Worm (Caenorhabditis elegans): ENCODE results near the gene nep-9.
A peak's percentile ranks its signal among the peaks of the same experiment; 100 is the strongest.

Gene nep-9

DNA sequence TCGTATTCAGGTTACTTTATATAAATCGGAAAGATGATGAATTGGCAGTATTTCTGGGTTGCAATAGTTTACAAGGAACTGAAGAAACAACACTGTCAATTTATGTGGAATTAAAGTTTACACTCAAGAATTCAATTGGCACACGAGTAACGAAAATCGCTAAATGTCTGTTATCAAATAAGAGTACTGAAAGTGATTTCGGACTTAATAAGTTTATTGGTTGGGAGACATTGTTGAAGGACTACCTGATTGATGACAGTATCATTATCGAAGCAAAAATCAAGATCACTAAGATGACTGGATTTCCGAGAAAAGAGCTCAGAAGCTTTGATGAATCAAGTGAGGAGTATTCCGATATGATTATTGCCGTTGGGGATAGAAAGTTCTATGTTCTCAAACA, 23.8 kb downstream of the nep-9 start:
- TF ChIP-seq K09A11.1 (tag; optimal IDR thresholded peaks at IDR 0.05; ENCODE audit: insufficient read depth) (no peak), ceh-9 (tag; optimal IDR thresholded peaks at IDR 0.05) (no peak), pax-1 (tag; optimal IDR thresholded peaks at IDR 0.05) (no peak), ceh-19 (GFP tag; optimal IDR thresholded peaks at IDR 0.05) (no peak)

- TF ChIP-seq F13H6.1 (tag; optimal IDR thresholded peaks at IDR 0.05): no peak
These were observed 24.3 kb downstream of the nep-9 start, which contains the start of gene bath-10 for ce11 chrII:3374779-3375178. TSS of gene bath-10 (plus strand) at chrII:3375079.

ce11 chrII:3373875-3374274, 25.2 kb downstream of the nep-9 start:
- no peak for TF ChIP-seq ref-2 (tag; optimal IDR thresholded peaks at IDR 0.05)
- TF ChIP-seq nfya-1 (tag; optimal IDR thresholded peaks at IDR 0.05): peak; percentile 43
- no peak for TF ChIP-seq pha-4 (tag; optimal IDR thresholded peaks at IDR 0.05)
- TF ChIP-seq ceh-45 (GFP tag; IDR thresholded peaks at IDR 0.05): no peak
- no peak for TF ChIP-seq elt-2 (tag; optimal IDR thresholded peaks at IDR 0.05)
- TF ChIP-seq nhr-232 (tag; optimal IDR thresholded peaks at IDR 0.05): no peak
- no peak for TF ChIP-seq hlh-30 (tag; optimal IDR thresholded peaks at IDR 0.05; ENCODE audit: insufficient read depth)
- no peak for TF ChIP-seq ceh-2 (tag; optimal IDR thresholded peaks at IDR 0.05)
- TF ChIP-seq K02D7.2 (tag; optimal IDR thresholded peaks at IDR 0.05): no peak
- TF ChIP-seq ceh-31 (tag; optimal IDR thresholded peaks at IDR 0.05): peak; percentile 24
- TF ChIP-seq C38D4.7 (GFP tag; optimal IDR thresholded peaks at IDR 0.05): no peak
- no peak for TF ChIP-seq ceh-24 (tag; optimal IDR thresholded peaks at IDR 0.05)
- TF ChIP-seq pax-1 (tag; optimal IDR thresholded peaks at IDR 0.05): no peak
- no peak for TF ChIP-seq dmd-4 (tag; optimal IDR thresholded peaks at IDR 0.05; ENCODE audit: borderline replicate concordance)
- no peak for TF ChIP-seq unc-3 (GFP tag; conservative IDR thresholded peaks at IDR 0.05)
- no peak for TF ChIP-seq unc-3 (tag; optimal IDR thresholded peaks at IDR 0.05)
- no peak for TF ChIP-seq pag-3 (tag; optimal IDR thresholded peaks at IDR 0.05; ENCODE audit: borderline replicate concordance)
- no peak for TF ChIP-seq ceh-34 (tag; optimal IDR thresholded peaks at IDR 0.05)
- no peak for TF ChIP-seq pat-9 (tag; optimal IDR thresholded peaks at IDR 0.05)
- peak; percentile 96 for TF ChIP-seq ceh-48 (tag; optimal IDR thresholded peaks at IDR 0.05)
- no peak for TF ChIP-seq lim-6 (tag; optimal IDR thresholded peaks at IDR 0.05)
- TF ChIP-seq Y22D7AL.16 (tag; optimal IDR thresholded peaks at IDR 0.05): no peak
- no peak for TF ChIP-seq odd-2 (tag; optimal IDR thresholded peaks at IDR 0.05)
- TF ChIP-seq fkh-6 (tag; optimal IDR thresholded peaks at IDR 0.05): no peak
- TF ChIP-seq ceh-18 (tag; optimal IDR thresholded peaks at IDR 0.05): no peak
- no peak for TF ChIP-seq zip-5 (tag; optimal IDR thresholded peaks at IDR 0.05)
- no peak for TF ChIP-seq unc-86 (tag; optimal IDR thresholded peaks at IDR 0.05)
- no peak for TF ChIP-seq ets-4 (tag; optimal IDR thresholded peaks at IDR 0.05)
- TF ChIP-seq unc-42 (tag; optimal IDR thresholded peaks at IDR 0.05): peak; percentile 43
- no peak for TF ChIP-seq ceh-19 (GFP tag; optimal IDR thresholded peaks at IDR 0.05)
- no peak for TF ChIP-seq ztf-16 (tag; optimal IDR thresholded peaks at IDR 0.05)
- no peak for TF ChIP-seq madf-2 (tag; optimal IDR thresholded peaks at IDR 0.05)

- TF ChIP-seq pha-4 (tag; optimal IDR thresholded peaks at IDR 0.05) (no peak), pros-1 (tag; optimal IDR thresholded peaks at IDR 0.05) (no peak), ceh-14 (tag; optimal IDR thresholded peaks at IDR 0.05) (no peak), rnt-1 (tag; optimal IDR thresholded peaks at IDR 0.05) (no peak), hlh-30 (tag; optimal IDR thresholded peaks at IDR 0.05; ENCODE audit: insufficient read depth) (no peak), ceh-31 (tag; optimal IDR thresholded peaks at IDR 0.05) (no peak), zip-5 (tag; optimal IDR thresholded peaks at IDR 0.05) (no peak), fkh-6 (tag; optimal IDR thresholded peaks at IDR 0.05) (no peak), sox-4 (tag; optimal IDR thresholded peaks at IDR 0.05) (no peak), ets-4 (tag; optimal IDR thresholded peaks at IDR 0.05) (no peak), pha-2 (tag; optimal IDR thresholded peaks at IDR 0.05) (no peak), fax-1 (tag; optimal IDR thresholded peaks at IDR 0.05) (no peak), sox-2 (GFP tag; IDR thresholded peaks at IDR 0.05) (no peak), unc-42 (tag; optimal IDR thresholded peaks at IDR 0.05) (no peak), ceh-6 (GFP tag; optimal IDR thresholded peaks at IDR 0.05) (no peak), C38D4.7 (GFP tag; optimal IDR thresholded peaks at IDR 0.05) (no peak), K09A11.1 (tag; optimal IDR thresholded peaks at IDR 0.05; ENCODE audit: insufficient read depth) (no peak)
These were observed 28.1 kb downstream of the nep-9 start, which contains the start of gene bath-23 for ce11 chrII:3371010-3371409. TSS of gene bath-23 (plus strand) at chrII:3371310.

All from whole organism, late embryonic.